Worm (Caenorhabditis elegans) whole organism, L1 larva: Measurements from ENCODE around the gene trr-1.

Source experiments
- C04F5.9 ChIP-seq: sonication (generic microtip); optimal IDR thresholded peaks from 2 replicates; lab custom pipeline; 2016; ENCODE audit warnings: missing genetic modification characterization, missing compliant biosample characterization
- F16B12.6 ChIP-seq: fragments of 150-350 bp; optimal IDR thresholded peaks from 2 replicates; lab custom pipeline; 2014; ENCODE audit warnings: missing biosample characterization, missing genetic modification characterization
- Y116A8C.19 ChIP-seq: sonication (generic microtip); optimal IDR thresholded peaks from 2 replicates; lab custom pipeline; 2016; ENCODE audit warnings: missing compliant biosample characterization, missing genetic modification characterization, borderline replicate concordance
- ceh-8 ChIP-seq: fragments of 200-800 bp; sonication (Bioruptor generic); optimal IDR thresholded peaks from 2 replicates; lab custom pipeline; 2018; ENCODE audit warnings: mild to moderate bottlenecking, missing genetic modification characterization, moderate library complexity, missing compliant biosample characterization
- ceh-82 ChIP-seq, 3 experiments: fragments of 150-350 bp in 1 of 3; sonication (generic microtip) in 2 of 3; optimal IDR thresholded peaks; 2 replicates each; lab custom pipeline; 2014 to 2017; ENCODE audit warnings: missing biosample characterization in 3 of 3, missing genetic modification characterization in 3 of 3
- ceh-90 ChIP-seq: sonication (generic microtip); optimal IDR thresholded peaks from 2 replicates; lab custom pipeline; 2016; ENCODE audit warnings: missing genetic modification characterization, missing compliant biosample characterization
- ces-1 ChIP-seq: fragments of 150-350 bp; optimal IDR thresholded peaks from 2 replicates; lab custom pipeline; 2014; ENCODE audit warnings: missing biosample characterization, missing genetic modification reagents, missing genetic modification characterization
- dpl-1 ChIP-seq, 3 experiments: fragments of 150-350 bp in 2 of 3; sonication (generic microtip) in 1 of 3; optimal IDR thresholded peaks; 2 replicates each; lab custom pipeline; 2014 to 2017; ENCODE audit warnings: missing biosample characterization in 3 of 3, missing genetic modification characterization in 3 of 3, missing genetic modification reagents in 3 of 3
- dsc-1 ChIP-seq: sonication (generic microtip); optimal IDR thresholded peaks from 2 replicates; lab custom pipeline; 2016; ENCODE audit warnings: mild to moderate bottlenecking, missing genetic modification characterization, missing compliant biosample characterization
- efl-1 ChIP-seq, 4 experiments: fragments of 150-350 bp; optimal IDR thresholded peaks in 3 of 4; peaks in 1 of 4; 1 replicate in 1 of 4; 2 replicates in 3 of 4; lab custom pipeline; 2014; ENCODE audit warnings: missing biosample characterization in 2 of 4, missing genetic modification characterization in 2 of 4, missing genetic modification reagents in 2 of 4
- efl-3 ChIP-seq: fragments of 200-800 bp; sonication (Bioruptor generic); optimal IDR thresholded peaks from 2 replicates; lab custom pipeline; 2018; ENCODE audit warnings: mild to moderate bottlenecking, missing genetic modification characterization, missing compliant biosample characterization
- egl-13 ChIP-seq: sonication (generic microtip); optimal IDR thresholded peaks from 2 replicates; lab custom pipeline; 2016; ENCODE audit warnings: missing genotype, missing genetic modification reagents, missing genetic modification characterization, missing compliant biosample characterization
- egl-27 ChIP-seq, 2 experiments: fragments of 150-350 bp in 1 of 2; sonication (generic microtip); optimal IDR thresholded peaks; 3 replicates each; lab custom pipeline; 2017 to 2018; ENCODE audit warnings: missing biosample characterization in 2 of 2, missing genetic modification characterization in 2 of 2, missing genetic modification reagents in 2 of 2
- elt-2 ChIP-seq: sonication (generic microtip); optimal IDR thresholded peaks from 2 replicates; lab custom pipeline; 2016; ENCODE audit warnings: missing genetic modification characterization, mild to moderate bottlenecking, inconsistent platforms, missing compliant biosample characterization, missing genetic modification reagents
- elt-3 ChIP-seq, 6 experiments: fragments of 150-350 bp in 1 of 6; sonication (generic microtip); optimal IDR thresholded peaks; 2 replicates each; lab custom pipeline; 2017 to 2018; ENCODE audit warnings: missing biosample characterization in 6 of 6, missing genetic modification characterization in 6 of 6, inconsistent platforms in 1 of 6
- ets-5 ChIP-seq: fragments of 200-800 bp; sonication (Bioruptor generic); IDR thresholded peaks from 2 replicates; pipeline ENCODE4 v1.3.6; 2022; ENCODE audit warnings: missing genetic modification characterization, missing compliant biosample characterization
- fkh-4 ChIP-seq: sonication (generic microtip); optimal IDR thresholded peaks from 2 replicates; lab custom pipeline; 2016; ENCODE audit warnings: missing compliant biosample characterization, missing genetic modification characterization, borderline replicate concordance
- fos-1 ChIP-seq: fragments of 150-350 bp; optimal IDR thresholded peaks from 2 replicates; lab custom pipeline; 2014; ENCODE audit warnings: missing biosample characterization, missing genetic modification characterization
- hlh-17 ChIP-seq: fragments of 200-800 bp; sonication (Bioruptor generic); optimal IDR thresholded peaks from 2 replicates; lab custom pipeline; 2018; ENCODE audit warnings: missing genetic modification characterization, mild to moderate bottlenecking, missing compliant biosample characterization, moderate library complexity, borderline replicate concordance
- hlh-4 ChIP-seq: sonication (generic microtip); optimal IDR thresholded peaks from 2 replicates; lab custom pipeline; 2016; ENCODE audit warnings: mild to moderate bottlenecking, missing genetic modification characterization, missing compliant biosample characterization
- jun-1 ChIP-seq: fragments of 150-350 bp; optimal IDR thresholded peaks from 2 replicates; lab custom pipeline; 2014; ENCODE audit warnings: missing biosample characterization, missing genetic modification reagents, missing genetic modification characterization
- lin-35 ChIP-seq, 2 experiments: fragments of 150-350 bp; optimal IDR thresholded peaks; 2 replicates each; lab custom pipeline; 2014; ENCODE audit warnings: missing biosample characterization in 2 of 2, missing genetic modification characterization in 2 of 2, missing genetic modification reagents in 2 of 2
- lir-3 ChIP-seq: sonication (generic microtip); optimal IDR thresholded peaks from 2 replicates; lab custom pipeline; 2016; ENCODE audit warnings: mild to moderate bottlenecking, missing genetic modification characterization, moderate library complexity, missing compliant biosample characterization; ENCODE audit not compliant: poor library complexity
- lsy-2 ChIP-seq, 2 experiments: fragments of 150-350 bp; optimal IDR thresholded peaks; 2 replicates each; lab custom pipeline; 2014; ENCODE audit warnings: missing biosample characterization in 2 of 2, missing genetic modification characterization in 2 of 2
- mab-9 ChIP-seq: fragments of 200-800 bp; sonication (Bioruptor generic); IDR thresholded peaks from 2 replicates; pipeline ENCODE4 v1.3.6; 2022; ENCODE audit warnings: missing genetic modification reagents, missing genetic modification characterization, missing compliant biosample characterization
- mdl-1 ChIP-seq, 2 experiments: fragments of 150-350 bp; optimal IDR thresholded peaks; 2 replicates each; lab custom pipeline; 2014 to 2017; ENCODE audit warnings: missing biosample characterization in 2 of 2, missing genetic modification characterization in 2 of 2, inconsistent platforms in 1 of 2
- mep-1 ChIP-seq: fragments of 150-350 bp; optimal IDR thresholded peaks from 2 replicates; lab custom pipeline; 2014; ENCODE audit warnings: missing biosample characterization, missing genetic modification characterization
- nhr-11 ChIP-seq: fragments of 150-350 bp; optimal IDR thresholded peaks from 2 replicates; lab custom pipeline; 2014; ENCODE audit warnings: missing biosample characterization, missing genetic modification characterization
- nhr-19 ChIP-seq: fragments of 200-800 bp; sonication (Bioruptor generic); conservative IDR thresholded peaks from 2 replicates; pipeline ENCODE4 v1.3.6; 2022; ENCODE audit warnings: missing genetic modification characterization, missing compliant biosample characterization
- nhr-20 ChIP-seq: sonication (generic microtip); optimal IDR thresholded peaks from 2 replicates; lab custom pipeline; 2016; ENCODE audit warnings: mild to moderate bottlenecking, missing genetic modification characterization, missing compliant biosample characterization
- nhr-28 ChIP-seq: fragments of 150-350 bp; optimal IDR thresholded peaks from 2 replicates; lab custom pipeline; 2014; ENCODE audit warnings: missing biosample characterization, missing genetic modification characterization
- nhr-76 ChIP-seq: sonication (generic microtip); optimal IDR thresholded peaks from 2 replicates; lab custom pipeline; 2017; ENCODE audit warnings: missing biosample characterization, missing genetic modification characterization
- nhr-84 ChIP-seq: sonication (generic microtip); optimal IDR thresholded peaks from 2 replicates; lab custom pipeline; 2017; ENCODE audit warnings: missing biosample characterization, missing genetic modification characterization
- nhr-85 ChIP-seq: sonication (generic microtip); peaks from one replicate; lab custom pipeline; 2016; ENCODE audit warnings: missing genetic modification characterization, inconsistent platforms, missing compliant biosample characterization
- nhr-90 ChIP-seq: sonication (generic microtip); optimal IDR thresholded peaks from 2 replicates; lab custom pipeline; 2016; ENCODE audit warnings: mild to moderate bottlenecking, missing genetic modification characterization, missing compliant biosample characterization; ENCODE audit not compliant: poor library complexity
- pag-3 ChIP-seq: sonication (generic microtip); optimal IDR thresholded peaks from 2 replicates; lab custom pipeline; 2017; ENCODE audit warnings: missing genetic modification characterization, mild to moderate bottlenecking, missing compliant biosample characterization, antibody characterized with exemption, borderline replicate concordance; ENCODE audit not compliant: insufficient read depth
- pax-3 ChIP-seq: fragments of 200-800 bp; sonication (Bioruptor generic); optimal IDR thresholded peaks from 2 replicates; lab custom pipeline; 2018; ENCODE audit warnings: mild to moderate bottlenecking, missing genetic modification characterization, moderate library complexity, missing compliant biosample characterization
- rnt-1 ChIP-seq: sonication (generic microtip); optimal IDR thresholded peaks from 2 replicates; lab custom pipeline; 2016; ENCODE audit warnings: mild to moderate bottlenecking, missing genetic modification characterization, moderate library complexity, missing compliant biosample characterization
- snpc-4 ChIP-seq: fragments of 150-350 bp; optimal IDR thresholded peaks from 2 replicates; lab custom pipeline; 2014; ENCODE audit warnings: missing biosample characterization, missing genetic modification characterization
- snu-23 ChIP-seq: sonication (generic microtip); optimal IDR thresholded peaks from 2 replicates; lab custom pipeline; 2016; ENCODE audit warnings: missing genetic modification characterization, missing compliant biosample characterization
- sup-37 ChIP-seq: fragments of 200-800 bp; sonication (Bioruptor generic); optimal IDR thresholded peaks from 2 replicates; lab custom pipeline; 2018; ENCODE audit warnings: mild to moderate bottlenecking, missing genetic modification characterization, missing compliant biosample characterization
- swsn-7 ChIP-seq: sonication (generic microtip); optimal IDR thresholded peaks from 2 replicates; lab custom pipeline; 2016; ENCODE audit warnings: missing genetic modification characterization, missing compliant biosample characterization
- tbx-2 ChIP-seq: sonication (generic microtip); optimal IDR thresholded peaks from 2 replicates; lab custom pipeline; 2016; ENCODE audit warnings: missing genetic modification characterization, missing compliant biosample characterization
- tlp-1 ChIP-seq: fragments of 150-350 bp; optimal IDR thresholded peaks from 2 replicates; lab custom pipeline; 2014; ENCODE audit warnings: missing biosample characterization, missing genetic modification characterization
- unc-130 ChIP-seq: fragments of 150-350 bp; optimal IDR thresholded peaks from 2 replicates; lab custom pipeline; 2017; ENCODE audit warnings: missing biosample characterization, missing genetic modification characterization, inconsistent platforms
- unc-62 ChIP-seq: fragments of 150-350 bp; optimal IDR thresholded peaks from 2 replicates; lab custom pipeline; 2014; ENCODE audit warnings: missing biosample characterization, missing genetic modification reagents, missing genetic modification characterization
- unc-86 ChIP-seq: sonication (generic microtip); optimal IDR thresholded peaks from 2 replicates; lab custom pipeline; 2016; ENCODE audit warnings: missing genetic modification characterization, missing compliant biosample characterization
- vab-15 ChIP-seq: sonication (generic microtip); optimal IDR thresholded peaks from 2 replicates; lab custom pipeline; 2017; ENCODE audit warnings: missing genotype, mild to moderate bottlenecking, missing genetic modification characterization, missing compliant biosample characterization
- xbp-1 ChIP-seq: sonication (generic microtip); optimal IDR thresholded peaks from 2 replicates; lab custom pipeline; 2016; ENCODE audit warnings: missing genetic modification characterization, missing compliant biosample characterization
- zip-4 ChIP-seq: fragments of 200-800 bp; sonication (Bioruptor generic); optimal IDR thresholded peaks from 2 replicates; lab custom pipeline; 2018; ENCODE audit warnings: mild to moderate bottlenecking, missing genetic modification characterization, moderate library complexity, missing compliant biosample characterization
- ztf-4 ChIP-seq: fragments of 150-350 bp; optimal IDR thresholded peaks from 2 replicates; lab custom pipeline; 2014; ENCODE audit warnings: missing biosample characterization, missing genetic modification characterization

trr-1 gene

ce11 chrII:11652679-11653174 is 23.0 kb downstream of the trr-1 start, which contains the start of the genes rad-23 and rpn-12 (continued):
- TF ChIP-seq egl-27 (tag; optimal IDR thresholded peaks at IDR 0.05; lab: Kevin White, UChicago) (no peak), mep-1 (tag; lab: Kevin White, UChicago) (peak; percentile 87), nhr-90 (peak; percentile 24), unc-130 (tag; lab: Kevin White, UChicago) (peak; percentile 60), elt-3 (tag; optimal IDR thresholded peaks at IDR 0.05; lab: Kevin White, UChicago) (peak in 2 of 6 experiments; percentile 12 to 47), snpc-4 (tag; lab: Kevin White, UChicago) (no peak), lsy-2 (tag; optimal IDR thresholded peaks at IDR 0.05; lab: Kevin White, UChicago) (peak; percentile 76 to 91), dpl-1 (GFP tag; optimal IDR thresholded peaks at IDR 0.05; lab: Kevin White, UChicago) (peak; percentile 59 to 75 (median 65)), elt-2 (tag; lab: Kevin White, UChicago) (no peak), Y116A8C.19 (no peak), nhr-19 (GFP tag; lab: Robert Waterston, UW) (no peak; the same call in 1 of the 2 replicates), pax-3 (tag; lab: Kevin White, UChicago) (no peak), lir-3 (tag; lab: Kevin White, UChicago) (no peak), unc-62 (GFP tag; lab: Kevin White, UChicago) (no peak), vab-15 (tag; lab: Kevin White, UChicago) (no peak), nhr-28 (tag; lab: Kevin White, UChicago) (no peak), rnt-1 (tag; lab: Kevin White, UChicago) (peak; percentile 50), F16B12.6 (tag; lab: Kevin White, UChicago) (peak; percentile 30), egl-13 (no peak), nhr-84 (tag; lab: Kevin White, UChicago) (no peak), ceh-8 (GFP tag; lab: Kevin White, UChicago) (no peak), lin-35 (GFP tag; optimal IDR thresholded peaks at IDR 0.05; lab: Kevin White, UChicago) (peak; percentile 77 to 85), mab-9 (GFP tag; lab: Robert Waterston, UW) (no peak), dsc-1 (tag; lab: Kevin White, UChicago) (peak; percentile 19), ets-5 (no peak), hlh-17 (GFP tag; lab: Kevin White, UChicago) (no peak), tbx-2 (tag; lab: Kevin White, UChicago) (peak; percentile 41), snu-23 (GFP tag; lab: Kevin White, UChicago) (peak; percentile 69), efl-1 (optimal IDR thresholded peaks at IDR 0.05; lab: Kevin White, UChicago) (peak; percentile 72 to 75), efl-1 (GFP tag; optimal IDR thresholded peaks at IDR 0.05 in 1 of 2; lab: Kevin White, UChicago) (peak; percentile 65 to 93), zip-4 (GFP tag; lab: Kevin White, UChicago) (no peak), fos-1 (tag; lab: Kevin White, UChicago) (peak; percentile 15), unc-86 (tag; lab: Kevin White, UChicago) (peak; percentile 21), C04F5.9 (tag; lab: Kevin White, UChicago) (no peak), sup-37 (GFP tag; lab: Kevin White, UChicago) (no peak), ceh-90 (tag; lab: Kevin White, UChicago) (no peak), pag-3 (tag; lab: Kevin White, UChicago) (no peak), nhr-20 (peak; percentile 36), nhr-85 (tag; lab: Kevin White, UChicago) (peak; percentile 73), hlh-4 (tag; lab: Kevin White, UChicago) (no peak), ztf-4 (tag; lab: Kevin White, UChicago) (no peak), efl-3 (no peak), fkh-4 (no peak), jun-1 (tag; lab: Kevin White, UChicago) (no peak), nhr-11 (tag; lab: Kevin White, UChicago) (no peak), xbp-1 (tag; lab: Kevin White, UChicago) (peak; percentile 51), swsn-7 (tag; lab: Kevin White, UChicago) (peak; percentile 39), mdl-1 (tag; optimal IDR thresholded peaks at IDR 0.05; lab: Kevin White, UChicago) (peak in 1 of 2 experiments; percentile 22), nhr-76 (tag; lab: Kevin White, UChicago) (no peak), tlp-1 (tag; lab: Kevin White, UChicago) (no peak), ces-1 (no peak), ceh-82 (tag; optimal IDR thresholded peaks at IDR 0.05; lab: Kevin White, UChicago) (peak in 2 of 3 experiments; percentile 31 to 53)
